Worm (Caenorhabditis elegans) whole organism, late embryonic: ENCODE results near the gene C28C12.1.

Experiments used
- C08G9.2 ChIP-seq: sonication (generic microtip); optimal IDR thresholded peaks from 2 replicates; lab custom pipeline; 2016; ENCODE audit warnings: mild to moderate bottlenecking, missing genetic modification characterization, moderate library complexity, missing compliant biosample characterization
- C38D4.7 ChIP-seq: fragments of 200-800 bp; sonication (Bioruptor generic); optimal IDR thresholded peaks from 2 replicates; lab custom pipeline; 2018; ENCODE audit warnings: mild to moderate bottlenecking, missing genetic modification characterization, moderate library complexity, missing compliant biosample characterization
- K09A11.1 ChIP-seq: sonication (generic microtip); optimal IDR thresholded peaks from 2 replicates; lab custom pipeline; 2017; ENCODE audit warnings: antibody characterized with exemption, mild to moderate bottlenecking, missing genetic modification characterization, missing compliant biosample characterization; ENCODE audit not compliant: insufficient read depth
- Y22D7AL.16 ChIP-seq: sonication (generic microtip); optimal IDR thresholded peaks from 2 replicates; lab custom pipeline; 2016; ENCODE audit warnings: missing genetic modification characterization, missing compliant biosample characterization
- ahr-1 ChIP-seq: sonication (generic microtip); optimal IDR thresholded peaks from 2 replicates; lab custom pipeline; 2016; ENCODE audit warnings: missing genetic modification characterization, missing compliant biosample characterization
- ama-1 ChIP-seq: fragments of 150-350 bp; optimal IDR thresholded peaks from 2 replicates; lab custom pipeline; 2014
- ceh-14 ChIP-seq: sonication (generic microtip); optimal IDR thresholded peaks from 2 replicates; lab custom pipeline; 2016; ENCODE audit warnings: missing genotype, missing genetic modification characterization, missing compliant biosample characterization
- ceh-19 ChIP-seq: fragments of 200-800 bp; sonication (Bioruptor generic); optimal IDR thresholded peaks from 2 replicates; lab custom pipeline; 2018; ENCODE audit warnings: mild to moderate bottlenecking, missing genetic modification characterization, missing compliant biosample characterization
- ceh-22 ChIP-seq: sonication (generic microtip); optimal IDR thresholded peaks from 2 replicates; lab custom pipeline; 2017; ENCODE audit warnings: missing biosample characterization, missing genetic modification characterization
- ceh-24 ChIP-seq: sonication (generic microtip); optimal IDR thresholded peaks from 2 replicates; lab custom pipeline; 2016; ENCODE audit warnings: mild to moderate bottlenecking, missing genetic modification characterization, missing compliant biosample characterization
- ceh-31 ChIP-seq: sonication (generic microtip); optimal IDR thresholded peaks from 2 replicates; lab custom pipeline; 2016; ENCODE audit warnings: missing genetic modification characterization, missing compliant biosample characterization
- ceh-34 ChIP-seq: sonication (generic microtip); optimal IDR thresholded peaks from 2 replicates; lab custom pipeline; 2016; ENCODE audit warnings: mild to moderate bottlenecking, missing genetic modification characterization, missing compliant biosample characterization
- ceh-48 ChIP-seq: sonication (generic microtip); optimal IDR thresholded peaks from 2 replicates; lab custom pipeline; 2016; ENCODE audit warnings: missing genetic modification characterization, inconsistent platforms, missing compliant biosample characterization
- ceh-6 ChIP-seq: fragments of 200-800 bp; sonication (Bioruptor generic); optimal IDR thresholded peaks from 2 replicates; lab custom pipeline; 2018; ENCODE audit warnings: mild to moderate bottlenecking, missing genetic modification characterization, missing compliant biosample characterization
- che-1 ChIP-seq: sonication (generic microtip); optimal IDR thresholded peaks from 2 replicates; lab custom pipeline; 2016; ENCODE audit warnings: mild to moderate bottlenecking, missing genetic modification characterization, missing compliant biosample characterization
- dmd-4 ChIP-seq: sonication (generic microtip); optimal IDR thresholded peaks from 2 replicates; lab custom pipeline; 2016; ENCODE audit warnings: borderline replicate concordance, missing genetic modification characterization, missing compliant biosample characterization
- dve-1 ChIP-seq: sonication (generic microtip); optimal IDR thresholded peaks from 2 replicates; lab custom pipeline; 2017; ENCODE audit warnings: antibody characterized with exemption, mild to moderate bottlenecking, missing genetic modification characterization, missing compliant biosample characterization
- elt-2 ChIP-seq: sonication (generic microtip); optimal IDR thresholded peaks from 2 replicates; lab custom pipeline; 2016; ENCODE audit warnings: missing genetic modification reagents, missing genetic modification characterization, missing compliant biosample characterization
- elt-4 ChIP-seq: sonication (generic microtip); optimal IDR thresholded peaks from 2 replicates; lab custom pipeline; 2016; ENCODE audit warnings: missing genetic modification characterization, missing compliant biosample characterization
- ets-4 ChIP-seq: sonication (generic microtip); optimal IDR thresholded peaks from 2 replicates; lab custom pipeline; 2016; ENCODE audit warnings: missing genetic modification characterization, missing compliant biosample characterization
- eyg-1 ChIP-seq: sonication (generic microtip); optimal IDR thresholded peaks from 2 replicates; lab custom pipeline; 2016; ENCODE audit warnings: missing genotype, missing genetic modification characterization, missing compliant biosample characterization
- fax-1 ChIP-seq: sonication (generic microtip); optimal IDR thresholded peaks from 2 replicates; lab custom pipeline; 2016; ENCODE audit warnings: missing genotype, missing genetic modification characterization, missing compliant biosample characterization
- fkh-10 ChIP-seq: fragments of 150-350 bp; optimal IDR thresholded peaks from 2 replicates; lab custom pipeline; 2014; ENCODE audit warnings: missing biosample characterization, missing genetic modification reagents, missing genetic modification characterization
- fkh-6 ChIP-seq: sonication (generic microtip); optimal IDR thresholded peaks from 2 replicates; lab custom pipeline; 2016; ENCODE audit warnings: missing genetic modification characterization, missing compliant biosample characterization
- gmeb-2 ChIP-seq: sonication (generic microtip); optimal IDR thresholded peaks from 2 replicates; lab custom pipeline; 2016; ENCODE audit warnings: missing genetic modification characterization, inconsistent platforms, missing compliant biosample characterization
- hlh-15 ChIP-seq: sonication (generic microtip); optimal IDR thresholded peaks from 2 replicates; lab custom pipeline; 2016; ENCODE audit warnings: missing genetic modification characterization, missing compliant biosample characterization
- hlh-6 ChIP-seq: sonication (generic microtip); optimal IDR thresholded peaks from 2 replicates; lab custom pipeline; 2016; ENCODE audit warnings: missing genotype, missing genetic modification characterization, missing compliant biosample characterization
- lim-6 ChIP-seq: sonication (generic microtip); optimal IDR thresholded peaks from 2 replicates; lab custom pipeline; 2016; ENCODE audit warnings: missing genetic modification characterization, missing compliant biosample characterization
- madf-2 ChIP-seq: sonication (generic microtip); optimal IDR thresholded peaks from 2 replicates; lab custom pipeline; 2017; ENCODE audit warnings: missing genetic modification characterization, missing compliant biosample characterization
- mec-3 ChIP-seq: sonication (generic microtip); optimal IDR thresholded peaks from 2 replicates; lab custom pipeline; 2016; ENCODE audit warnings: borderline replicate concordance, missing genetic modification characterization, missing compliant biosample characterization
- nfya-1 ChIP-seq: sonication (generic microtip); optimal IDR thresholded peaks from 2 replicates; lab custom pipeline; 2017; ENCODE audit warnings: missing genetic modification characterization, mild to moderate bottlenecking, missing compliant biosample characterization, antibody characterized with exemption, moderate library complexity
- nhr-232 ChIP-seq: sonication (generic microtip); optimal IDR thresholded peaks from 2 replicates; lab custom pipeline; 2016; ENCODE audit warnings: missing genetic modification characterization, missing compliant biosample characterization
- odd-2 ChIP-seq: sonication (generic microtip); optimal IDR thresholded peaks from 2 replicates; lab custom pipeline; 2017; ENCODE audit warnings: antibody characterized with exemption, mild to moderate bottlenecking, missing genetic modification characterization, missing compliant biosample characterization
- pag-3 ChIP-seq: sonication (generic microtip); optimal IDR thresholded peaks from 2 replicates; lab custom pipeline; 2016; ENCODE audit warnings: missing compliant biosample characterization, missing genetic modification characterization, borderline replicate concordance
- pha-2 ChIP-seq: sonication (generic microtip); optimal IDR thresholded peaks from 2 replicates; lab custom pipeline; 2017; ENCODE audit warnings: mild to moderate bottlenecking, missing genetic modification characterization, missing compliant biosample characterization
- ref-2 ChIP-seq: sonication (generic microtip); optimal IDR thresholded peaks from 2 replicates; lab custom pipeline; 2016; ENCODE audit warnings: missing genetic modification characterization, missing compliant biosample characterization
- sox-4 ChIP-seq: sonication (generic microtip); optimal IDR thresholded peaks from 2 replicates; lab custom pipeline; 2017; ENCODE audit warnings: mild to moderate bottlenecking, missing genetic modification characterization, inconsistent platforms, missing compliant biosample characterization
- tbx-2 ChIP-seq: sonication (generic microtip); optimal IDR thresholded peaks from 2 replicates; lab custom pipeline; 2016; ENCODE audit warnings: missing genetic modification characterization, missing compliant biosample characterization
- ttx-3 ChIP-seq: sonication (generic microtip); optimal IDR thresholded peaks from 2 replicates; lab custom pipeline; 2016; ENCODE audit warnings: missing genetic modification reagents, missing genetic modification characterization, missing compliant biosample characterization
- unc-55 ChIP-seq: sonication (generic microtip); optimal IDR thresholded peaks from 2 replicates; lab custom pipeline; 2017; ENCODE audit warnings: missing biosample characterization, missing genetic modification reagents, missing genetic modification characterization
- ztf-16 ChIP-seq: sonication (generic microtip); optimal IDR thresholded peaks from 2 replicates; lab custom pipeline; 2017; ENCODE audit warnings: missing genetic modification characterization, missing compliant biosample characterization

C28C12.1 gene

ce11 chrIV:8476880-8477279 lies 24.6 kb upstream of the C28C12.1 start, which contains the start of gene spp-10:
Gene spp-10, plus strand, starts transcription at chrIV:8477180.
- TF ChIP-seq fax-1 (tag; lab: Kevin White, UChicago): no peak
- TF ChIP-seq odd-2 (tag; lab: Kevin White, UChicago): no peak
- TF ChIP-seq elt-2 (tag; lab: Kevin White, UChicago): no peak
- TF ChIP-seq fkh-6 (tag; lab: Kevin White, UChicago): no peak
- TF ChIP-seq K09A11.1 (tag; lab: Kevin White, UChicago): no peak
- TF ChIP-seq ceh-48 (tag; lab: Kevin White, UChicago): no peak
- TF ChIP-seq dve-1 (tag; lab: Kevin White, UChicago): no peak
- TF ChIP-seq ceh-6: no peak
- TF ChIP-seq ceh-14 (tag; lab: Kevin White, UChicago): no peak
- no peak for TF ChIP-seq Y22D7AL.16 (tag; lab: Kevin White, UChicago)

ce11 chrIV:8478516-8478915 lies 23.0 kb upstream of the C28C12.1 start:
- TF ChIP-seq eyg-1 (no peak), ceh-31 (no peak), nfya-1 (no peak), ceh-14 (tag; lab: Kevin White, UChicago) (no peak), ceh-48 (tag; lab: Kevin White, UChicago) (no peak), C38D4.7 (GFP tag; lab: Kevin White, UChicago) (no peak), ceh-22 (tag; lab: Kevin White, UChicago) (no peak), madf-2 (no peak), sox-4 (no peak)

- TF ChIP-seq dmd-4 (tag; lab: Kevin White, UChicago) (no peak), nhr-232 (tag; lab: Kevin White, UChicago) (no peak), C08G9.2 (tag; lab: Kevin White, UChicago) (no peak), unc-55 (no peak), ttx-3 (tag; lab: Kevin White, UChicago) (no peak), ama-1 (lab: Kevin White, UChicago) (no peak), lim-6 (tag; lab: Kevin White, UChicago) (no peak), ceh-22 (tag; lab: Kevin White, UChicago) (no peak), che-1 (no peak), fkh-10 (GFP tag; lab: Kevin White, UChicago) (no peak), pag-3 (tag; lab: Kevin White, UChicago) (no peak), Y22D7AL.16 (tag; lab: Kevin White, UChicago) (no peak), tbx-2 (tag; lab: Kevin White, UChicago) (no peak), K09A11.1 (tag; lab: Kevin White, UChicago) (no peak), ceh-31 (no peak), ahr-1 (tag; lab: Kevin White, UChicago) (no peak), hlh-15 (tag; lab: Kevin White, UChicago) (no peak), odd-2 (tag; lab: Kevin White, UChicago) (no peak), nfya-1 (no peak), pha-2 (tag; lab: Kevin White, UChicago) (no peak)
Measured at ce11 chrIV:8479346-8479745, 22.1 kb upstream of the C28C12.1 start, which contains the start of gene hlh-12. Gene hlh-12, minus strand, starts transcription at chrIV:8479446.

DNA sequence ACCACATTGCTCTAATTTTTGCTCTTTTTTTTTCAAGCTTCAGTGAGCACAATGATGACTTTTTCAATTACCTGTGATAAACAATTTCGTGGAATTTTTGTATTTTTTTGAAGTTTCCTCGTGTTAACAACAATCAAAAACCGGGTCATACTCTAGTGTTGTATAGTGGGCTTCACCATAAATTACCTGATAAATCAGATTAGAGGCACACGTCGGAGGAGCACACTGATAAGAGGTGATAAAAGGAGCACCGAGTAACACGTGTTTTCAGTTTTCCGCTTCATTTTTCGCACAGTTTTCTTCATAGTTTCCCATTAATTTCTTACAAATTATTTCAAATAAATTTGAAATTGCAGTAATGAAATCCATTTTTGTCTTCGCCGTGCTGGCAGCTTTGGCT lies 20.2 kb upstream of the C28C12.1 start, which contains the start of gene spp-8:
TSS of gene spp-8 (plus strand) at position 357 of the 400 bp plus-strand sequence.
- TF ChIP-seq ztf-16 (tag; lab: Kevin White, UChicago): no peak
- TF ChIP-seq elt-2 (tag; lab: Kevin White, UChicago): peak; percentile 50

DNA sequence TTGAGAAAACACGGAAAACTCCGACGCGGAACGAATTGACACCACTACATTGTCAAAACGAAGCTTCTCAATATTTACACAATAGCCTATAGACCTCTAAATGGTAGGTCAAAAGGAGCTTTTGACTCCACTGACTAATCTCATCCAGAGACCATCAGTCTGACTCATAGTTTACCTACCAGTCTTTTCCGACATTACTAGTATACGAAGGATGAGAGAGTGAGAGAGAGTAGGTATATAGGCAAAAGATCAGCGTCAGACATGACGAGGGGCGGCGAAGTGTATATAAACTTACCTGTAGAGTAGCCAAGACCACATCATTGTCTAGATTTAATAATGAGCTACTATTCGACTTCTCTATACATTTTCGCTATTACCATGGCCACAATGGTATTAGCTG lies 14.3 kb upstream of the C28C12.1 start, which contains the start of gene srlf-3:
TSS of gene srlf-3 (plus strand) at position 301 of the 400 bp plus-strand sequence.
- TF ChIP-seq lim-6 (tag; lab: Kevin White, UChicago): no peak
- no peak for TF ChIP-seq fkh-6 (tag; lab: Kevin White, UChicago)
- no peak for TF ChIP-seq ztf-16 (tag; lab: Kevin White, UChicago)
- no peak for TF ChIP-seq ceh-34 (tag; lab: Kevin White, UChicago)
- TF ChIP-seq ets-4 (tag; lab: Kevin White, UChicago): no peak
- no peak for TF ChIP-seq K09A11.1 (tag; lab: Kevin White, UChicago)
- no peak for TF ChIP-seq madf-2
- TF ChIP-seq hlh-6 (tag; lab: Kevin White, UChicago): no peak
- TF ChIP-seq ref-2 (tag; lab: Kevin White, UChicago): no peak
- TF ChIP-seq ceh-24 (tag; lab: Kevin White, UChicago): no peak
- no peak for TF ChIP-seq mec-3
- TF ChIP-seq ceh-19 (GFP tag; lab: Kevin White, UChicago): no peak
- no peak for TF ChIP-seq elt-4 (tag; lab: Kevin White, UChicago)
- TF ChIP-seq gmeb-2: no peak
- no peak for TF ChIP-seq nfya-1
